Fruit fly (Drosophila melanogaster): ENCODE data around the gene TTLL3A.

dm6 chr2L:6723750-6724503, 16.1 kb downstream of the TTLL3A start, which contains the start of gene Liprin-alpha:
- no peak for TF ChIP-seq CG8478 (optimal IDR thresholded peaks at IDR 0.05)
- peak in 1 of 2 experiments; percentile 16 for TF ChIP-seq CTCF (optimal IDR thresholded peaks at IDR 0.05)

Data from S2 (cell line).